Worm (Caenorhabditis elegans) whole organism, mixed stage, embryonic: ENCODE results near the gene wdfy-2.
A peak's percentile ranks its signal among the peaks of the same experiment; 100 is the strongest.

Source experiments
- M03D4.4 ChIP-seq: sonication (generic microtip); optimal IDR thresholded peaks from 2 replicates; lab custom pipeline; 2017; ENCODE audit warnings: mild to moderate bottlenecking, missing genetic modification characterization, missing compliant biosample characterization
- bed-3 ChIP-seq: fragments of 200-800 bp; sonication (Bioruptor generic); optimal IDR thresholded peaks from 3 replicates; lab custom pipeline; 2018; ENCODE audit warnings: mild to moderate bottlenecking, missing genetic modification characterization, moderate library complexity, missing compliant biosample characterization
- blmp-1 ChIP-seq: fragments of 150-350 bp; optimal IDR thresholded peaks from 2 replicates; lab custom pipeline; 2014; ENCODE audit warnings: missing biosample characterization, missing genetic modification characterization
- ceh-43 ChIP-seq: fragments of 200-800 bp; sonication (Bioruptor generic); optimal IDR thresholded peaks from 2 replicates; lab custom pipeline; 2018; ENCODE audit warnings: mild to moderate bottlenecking, missing genetic modification characterization, moderate library complexity, missing compliant biosample characterization
- ceh-83 ChIP-seq: fragments of 200-800 bp; sonication (Bioruptor generic); optimal IDR thresholded peaks from 2 replicates; lab custom pipeline; 2018; ENCODE audit warnings: mild to moderate bottlenecking, missing genetic modification characterization, missing compliant biosample characterization
- ces-1 ChIP-seq: fragments of 150-350 bp; optimal IDR thresholded peaks from 2 replicates; lab custom pipeline; 2014; ENCODE audit warnings: missing biosample characterization, missing genetic modification reagents, missing genetic modification characterization
- cnd-1 ChIP-seq: fragments of 200-800 bp; sonication (Bioruptor generic); optimal IDR thresholded peaks from 2 replicates; lab custom pipeline; 2018; ENCODE audit warnings: mild to moderate bottlenecking, missing genetic modification characterization, missing compliant biosample characterization
- drap-1 ChIP-seq: fragments of 200-800 bp; sonication (Bioruptor generic); optimal IDR thresholded peaks from 3 replicates; lab custom pipeline; 2018; ENCODE audit warnings: mild to moderate bottlenecking, missing genetic modification characterization, missing compliant biosample characterization
- elt-3 ChIP-seq: fragments of 150-350 bp; optimal IDR thresholded peaks from 2 replicates; lab custom pipeline; 2014; ENCODE audit warnings: missing biosample characterization, missing genetic modification characterization
- flh-1 ChIP-seq: fragments of 200-800 bp; sonication (Bioruptor generic); optimal IDR thresholded peaks from 2 replicates; lab custom pipeline; 2018; ENCODE audit warnings: mild to moderate bottlenecking, missing genetic modification characterization, moderate library complexity, missing compliant biosample characterization
- ham-2 ChIP-seq: fragments of 200-800 bp; sonication (Bioruptor generic); optimal IDR thresholded peaks from 2 replicates; lab custom pipeline; 2018; ENCODE audit warnings: mild to moderate bottlenecking, missing genetic modification characterization, missing compliant biosample characterization
- hlh-1 ChIP-seq: fragments of 150-350 bp; optimal IDR thresholded peaks from 2 replicates; lab custom pipeline; 2014; ENCODE audit warnings: missing biosample characterization, missing genetic modification reagents, missing genetic modification characterization
- lin-13 ChIP-seq: fragments of 150-350 bp; optimal IDR thresholded peaks from 2 replicates; lab custom pipeline; 2014; ENCODE audit warnings: missing biosample characterization, missing genetic modification characterization
- lin-32 ChIP-seq: fragments of 200-800 bp; sonication (Bioruptor generic); optimal IDR thresholded peaks from 2 replicates; lab custom pipeline; 2018; ENCODE audit warnings: mild to moderate bottlenecking, missing genetic modification characterization, missing compliant biosample characterization
- lsy-2 ChIP-seq: fragments of 150-350 bp; optimal IDR thresholded peaks from 2 replicates; lab custom pipeline; 2014; ENCODE audit warnings: missing biosample characterization, missing genetic modification characterization
- mab-5 ChIP-seq: fragments of 150-350 bp; optimal IDR thresholded peaks from 2 replicates; lab custom pipeline; 2014; ENCODE audit warnings: missing biosample characterization, missing genetic modification characterization
- mep-1 ChIP-seq: fragments of 150-350 bp; optimal IDR thresholded peaks from 2 replicates; lab custom pipeline; 2017; ENCODE audit warnings: missing biosample characterization, missing genetic modification reagents, missing genetic modification characterization, inconsistent platforms
- mls-2 ChIP-seq: sonication (generic microtip); optimal IDR thresholded peaks from 2 replicates; lab custom pipeline; 2016; ENCODE audit warnings: mild to moderate bottlenecking, missing genetic modification characterization, moderate library complexity, missing compliant biosample characterization
- nhr-12 ChIP-seq: fragments of 150-350 bp; optimal IDR thresholded peaks from 2 replicates; lab custom pipeline; 2014; ENCODE audit warnings: missing biosample characterization, missing genetic modification characterization
- nhr-2 ChIP-seq: fragments of 150-350 bp; optimal IDR thresholded peaks from 2 replicates; lab custom pipeline; 2014; ENCODE audit warnings: missing biosample characterization, missing genetic modification characterization
- nhr-76 ChIP-seq: sonication (generic microtip); optimal IDR thresholded peaks from 2 replicates; lab custom pipeline; 2017; ENCODE audit warnings: missing biosample characterization, missing genetic modification characterization
- pha-4 ChIP-seq: fragments of 150-350 bp; optimal IDR thresholded peaks from 2 replicates; lab custom pipeline; 2018; ENCODE audit warnings: missing biosample characterization, missing genetic modification reagents, missing genetic modification characterization
- sem-2 ChIP-seq: fragments of 200-800 bp; sonication (Bioruptor generic); optimal IDR thresholded peaks from 2 replicates; lab custom pipeline; 2018; ENCODE audit warnings: mild to moderate bottlenecking, missing genetic modification characterization, missing compliant biosample characterization
- snpc-4 ChIP-seq: fragments of 150-350 bp; optimal IDR thresholded peaks from 2 replicates; lab custom pipeline; 2014; ENCODE audit warnings: missing biosample characterization, missing genetic modification characterization
- tbx-8 ChIP-seq: fragments of 200-800 bp; sonication (Bioruptor generic); optimal IDR thresholded peaks from 2 replicates; lab custom pipeline; 2018; ENCODE audit warnings: mild to moderate bottlenecking, missing genetic modification characterization, moderate library complexity, missing compliant biosample characterization
- unc-120 ChIP-seq: sonication (generic microtip); optimal IDR thresholded peaks from 2 replicates; lab custom pipeline; 2017; ENCODE audit warnings: missing genetic modification characterization, missing compliant biosample characterization; ENCODE audit not compliant: poor library complexity, severe bottlenecking
- unc-39 ChIP-seq: fragments of 150-350 bp; optimal IDR thresholded peaks from 2 replicates; lab custom pipeline; 2014; ENCODE audit warnings: missing biosample characterization, missing genetic modification characterization
- unc-62 ChIP-seq: fragments of 150-350 bp; optimal IDR thresholded peaks from 2 replicates; lab custom pipeline; 2014; ENCODE audit warnings: missing biosample characterization, missing genetic modification reagents, missing genetic modification characterization
- zip-8 ChIP-seq: fragments of 150-350 bp; optimal IDR thresholded peaks from 2 replicates; lab custom pipeline; 2014; ENCODE audit warnings: missing biosample characterization, missing genetic modification characterization
- ztf-11 ChIP-seq: fragments of 150-350 bp; optimal IDR thresholded peaks from 2 replicates; lab custom pipeline; 2014; ENCODE audit warnings: missing biosample characterization, missing genetic modification characterization

Gene wdfy-2

DNA sequence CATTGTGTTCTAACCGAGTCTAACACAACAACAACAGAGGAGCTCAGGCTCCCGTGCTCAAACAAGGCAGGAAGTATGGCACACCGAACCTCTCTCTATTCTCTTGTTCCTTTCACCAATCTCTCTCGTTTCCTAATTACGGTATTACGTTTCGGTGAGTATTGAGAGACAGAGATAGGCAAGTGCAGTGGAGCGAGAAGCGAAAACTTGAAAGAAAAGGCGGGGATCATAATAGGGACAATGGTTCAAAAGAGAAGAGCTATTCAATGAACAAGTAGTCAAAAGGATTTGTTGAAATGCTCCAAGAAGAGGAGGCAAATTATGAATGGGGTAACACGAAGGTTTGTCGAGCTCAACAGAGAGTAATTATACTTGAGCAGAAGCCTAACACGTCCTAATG is 6.3 kb upstream of the wdfy-2 start:
- TF ChIP-seq mls-2: peak; percentile 1
- TF ChIP-seq ces-1 (GFP tag; lab: Kevin White, UChicago): peak; percentile 50
- TF ChIP-seq hlh-1: no peak

DNA sequence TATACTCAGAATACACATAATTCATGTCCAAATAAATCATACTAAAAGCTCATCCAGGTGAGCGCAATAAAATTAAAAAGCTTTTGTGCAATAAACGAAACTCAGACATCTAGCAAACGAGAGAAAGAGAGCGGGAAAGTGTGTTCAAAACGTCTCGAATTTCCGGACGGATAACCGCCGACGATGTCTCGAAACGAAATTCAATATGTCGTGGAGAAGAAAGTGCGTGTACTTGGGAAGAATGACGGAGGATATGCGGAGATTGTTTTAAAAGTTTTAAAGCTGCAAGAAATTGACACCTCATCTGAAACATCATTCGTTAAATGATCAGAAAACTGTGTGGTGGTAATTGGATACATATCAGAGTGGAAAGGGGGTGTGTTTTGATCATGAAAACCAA is 4.9 kb upstream of the wdfy-2 start:
- TF ChIP-seq unc-120 (tag; lab: Kevin White, UChicago) (no peak), blmp-1 (tag; lab: Kevin White, UChicago) (no peak), flh-1 (no peak), nhr-12 (tag; lab: Kevin White, UChicago) (no peak), lsy-2 (tag; lab: Kevin White, UChicago) (no peak), ztf-11 (tag; lab: Kevin White, UChicago) (no peak), ham-2 (GFP tag; lab: Kevin White, UChicago) (no peak), ceh-83 (GFP tag; lab: Kevin White, UChicago) (no peak), nhr-76 (tag; lab: Kevin White, UChicago) (no peak), lin-13 (no peak), bed-3 (no peak), tbx-8 (no peak), ces-1 (GFP tag; lab: Kevin White, UChicago) (no peak)

DNA sequence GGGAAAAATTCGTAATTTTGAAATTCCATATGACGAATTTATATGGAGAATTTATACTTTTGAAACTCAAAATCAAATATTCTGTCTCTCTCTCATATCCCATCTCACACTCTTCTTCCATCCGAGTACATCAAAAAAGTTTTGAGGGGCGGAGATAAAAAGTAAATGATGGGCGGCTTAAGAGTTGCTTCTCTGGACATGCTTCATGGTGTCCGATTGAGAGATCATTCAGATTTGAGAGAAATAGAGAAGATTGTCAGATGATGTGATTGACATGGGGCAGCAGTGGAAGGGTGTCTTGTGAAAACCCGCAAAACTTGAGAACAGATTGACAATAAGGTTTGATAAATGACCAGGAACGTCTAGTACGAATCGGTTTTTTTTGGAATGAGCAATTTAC is 4.0 kb upstream of the wdfy-2 start:
- TF ChIP-seq unc-62 (GFP tag; lab: Kevin White, UChicago) (peak; percentile 91), ces-1 (GFP tag; lab: Kevin White, UChicago) (peak; percentile 57), tbx-8 (no peak)

DNA sequence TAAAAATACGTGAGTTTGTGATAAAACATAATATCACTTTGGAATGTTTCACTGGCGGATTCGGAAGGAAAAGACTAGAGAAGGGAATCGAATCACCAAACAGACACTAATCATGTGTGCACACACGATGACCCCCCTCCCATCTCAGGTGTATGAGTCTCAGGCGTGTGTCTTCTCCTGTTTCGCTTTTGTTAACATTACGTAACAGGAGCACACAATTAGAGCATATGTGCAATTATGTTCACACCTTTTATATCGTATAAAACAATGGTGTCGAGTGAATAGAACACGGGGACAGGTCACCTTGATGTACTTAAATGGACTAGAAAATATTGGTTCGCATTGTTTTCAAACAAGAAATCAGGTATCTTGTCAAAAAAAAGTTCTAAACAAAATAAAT is 2.9 kb upstream of the wdfy-2 start:
- TF ChIP-seq unc-39 (tag; lab: Kevin White, UChicago) (peak; percentile 38), nhr-2 (tag; lab: Kevin White, UChicago) (peak; percentile 93), mep-1 (no peak), zip-8 (tag; lab: Kevin White, UChicago) (peak; percentile 72), pha-4 (tag; lab: Kevin White, UChicago) (peak; percentile 2), cnd-1 (tag; lab: Kevin White, UChicago) (peak; percentile 30), lsy-2 (tag; lab: Kevin White, UChicago) (no peak)
- TF ChIP-seq, all 35 proteins: peak for 5

DNA sequence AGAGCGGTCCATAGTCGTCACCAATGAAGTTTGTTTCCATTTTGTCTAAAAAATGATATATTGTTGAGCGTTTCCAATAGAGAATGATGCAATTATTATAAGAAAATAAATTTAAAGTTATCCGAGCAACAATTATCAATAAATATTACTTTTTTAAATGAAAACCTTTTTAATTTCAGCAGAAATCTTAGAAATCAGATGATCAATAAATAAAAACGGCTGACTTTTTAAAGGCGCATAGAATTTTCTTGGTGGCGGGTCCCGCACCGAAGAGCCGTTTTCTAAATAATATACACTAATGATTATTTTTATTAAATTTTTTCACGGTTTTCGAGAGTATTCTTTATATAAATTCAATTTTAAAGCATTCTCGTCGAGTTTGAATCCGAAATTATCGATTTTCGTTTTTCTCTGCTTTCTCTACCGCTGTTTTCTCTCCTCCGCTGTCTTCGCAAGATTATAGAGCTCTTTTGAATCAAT is 3.2 kb downstream of the wdfy-2 start, which contains the start of gene rab-39:
Gene rab-39 (minus strand): TSS at position 51 of the 480 bp plus-strand sequence.
- TF ChIP-seq mab-5 (no peak), mep-1 (peak; percentile 36), lin-13 (no peak), tbx-8 (no peak), hlh-1 (no peak), sem-2 (no peak), mls-2 (no peak), pha-4 (tag; lab: Kevin White, UChicago) (no peak), ztf-11 (tag; lab: Kevin White, UChicago) (no peak), M03D4.4 (tag; lab: Kevin White, UChicago) (no peak), lin-32 (no peak), nhr-76 (tag; lab: Kevin White, UChicago) (no peak), ceh-43 (no peak), bed-3 (no peak), nhr-12 (tag; lab: Kevin White, UChicago) (no peak), snpc-4 (no peak), elt-3 (tag; lab: Kevin White, UChicago) (no peak), drap-1 (GFP tag; lab: Kevin White, UChicago) (no peak), lsy-2 (tag; lab: Kevin White, UChicago) (peak; percentile 12), unc-62 (GFP tag; lab: Kevin White, UChicago) (no peak), ces-1 (GFP tag; lab: Kevin White, UChicago) (peak; percentile 74)

DNA sequence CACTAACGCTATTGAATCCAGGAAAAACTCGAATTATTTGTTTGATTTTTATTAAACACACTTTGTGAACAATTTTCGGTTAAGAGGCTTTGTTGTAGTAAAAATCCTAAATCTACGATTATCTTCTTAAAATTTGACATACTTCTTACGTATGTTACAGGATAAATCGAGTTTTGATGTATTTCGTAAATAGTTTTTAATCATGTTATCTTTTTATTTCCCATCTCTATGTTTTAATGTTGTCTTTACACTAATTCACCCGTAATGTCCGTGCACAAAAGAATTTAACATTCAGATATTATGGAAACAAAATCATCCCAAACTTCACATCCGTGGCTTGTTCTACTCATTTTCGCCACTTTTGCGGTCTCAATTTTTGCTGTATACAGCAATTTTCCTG is 4.0 kb downstream of the wdfy-2 start, which contains the start of gene egli-1:
Gene egli-1 (plus strand): TSS at position 301 of the 400 bp plus-strand sequence.
- no peak for TF ChIP-seq nhr-2 (tag; lab: Kevin White, UChicago)
- TF ChIP-seq hlh-1: no peak
- TF ChIP-seq blmp-1 (tag; lab: Kevin White, UChicago): no peak
- TF ChIP-seq, all 35 proteins: peak for 0
